Worm (Caenorhabditis elegans): ENCODE results near the gene C08H9.16.

ce11 chrII:9937611-9938010 is 45.0 kb downstream of the C08H9.16 start:
- no peak for TF ChIP-seq nhr-2 (tag; optimal IDR thresholded peaks at IDR 0.05)
- no peak for TF ChIP-seq drap-1 (GFP tag; optimal IDR thresholded peaks at IDR 0.05)
- no peak for TF ChIP-seq ces-1 (GFP tag; optimal IDR thresholded peaks at IDR 0.05)
- no peak for TF ChIP-seq snpc-4 (tag; optimal IDR thresholded peaks at IDR 0.05)
- TF ChIP-seq cnd-1 (tag; optimal IDR thresholded peaks at IDR 0.05), result no peak
- no peak for TF ChIP-seq ham-2 (GFP tag; optimal IDR thresholded peaks at IDR 0.05)
- no peak for TF ChIP-seq ztf-11 (tag; optimal IDR thresholded peaks at IDR 0.05)
- TF ChIP-seq unc-39 (tag; optimal IDR thresholded peaks at IDR 0.05), result no peak

All from whole organism, mixed stage, embryonic.